Fruit fly (Drosophila melanogaster) whole organism, prepupa: Measurements from ENCODE around the gene CG34132.

Experiments used
- CG10669 ChIP-seq: fragments of 200-800 bp; sonication (Bioruptor generic); optimal IDR thresholded peaks from 3 replicates; lab custom pipeline; 2018; ENCODE audit warnings: missing biosample characterization, mild to moderate bottlenecking, missing genetic modification characterization, moderate library complexity
- CG11294 ChIP-seq: fragments of 200-800 bp; sonication (Bioruptor generic); IDR thresholded peaks from 2 replicates; pipeline ENCODE4 v1.3.6; 2022; ENCODE audit warnings: missing biosample characterization, missing genetic modification characterization
- CG11762 ChIP-seq: fragments of 200-800 bp; sonication (Bioruptor generic); optimal IDR thresholded peaks from 3 replicates; lab custom pipeline; 2016; ENCODE audit warnings: missing biosample characterization, missing genetic modification characterization; ENCODE audit not compliant: insufficient read depth
- CG6163 ChIP-seq: fragments of 200-800 bp; sonication (Bioruptor generic); IDR thresholded peaks from 3 replicates; pipeline ENCODE4 v1.3.6; 2022; ENCODE audit warnings: missing biosample characterization, missing genetic modification characterization
- CG6792 ChIP-seq: fragments of 200-800 bp; sonication (Bioruptor generic); optimal IDR thresholded peaks from 3 replicates; lab custom pipeline; 2016; ENCODE audit warnings: missing biosample characterization, missing genetic modification characterization
- CG8319 ChIP-seq: fragments of 200-800 bp; sonication (Bioruptor generic); optimal IDR thresholded peaks from 3 replicates; lab custom pipeline; 2016; ENCODE audit warnings: missing biosample characterization, missing genetic modification characterization
- Gug ChIP-seq: fragments of 200-800 bp; sonication (Bioruptor generic); IDR thresholded peaks from 2 replicates; pipeline ENCODE4 v1.3.6; 2022; ENCODE audit warnings: missing biosample characterization, missing genetic modification characterization
- Hr4 ChIP-seq: fragments of 200-800 bp; sonication (Bioruptor generic); optimal IDR thresholded peaks from 3 replicates; lab custom pipeline; 2016; ENCODE audit warnings: missing biosample characterization, missing genetic modification characterization
- Met ChIP-seq: fragments of 200-800 bp; sonication (Bioruptor generic); optimal IDR thresholded peaks from 3 replicates; lab custom pipeline; 2016; ENCODE audit warnings: missing biosample characterization, missing genetic modification characterization
- fkh ChIP-seq: fragments of 200-800 bp; sonication (Bioruptor generic); optimal IDR thresholded peaks from 3 replicates; lab custom pipeline; 2017; ENCODE audit warnings: missing biosample characterization, mild to moderate bottlenecking, missing genetic modification characterization, moderate library complexity
- topi ChIP-seq: fragments of 200-800 bp; sonication (Bioruptor generic); optimal IDR thresholded peaks from 3 replicates; lab custom pipeline; 2016; ENCODE audit warnings: missing biosample characterization, missing genetic modification characterization

CG34132 gene

DNA sequence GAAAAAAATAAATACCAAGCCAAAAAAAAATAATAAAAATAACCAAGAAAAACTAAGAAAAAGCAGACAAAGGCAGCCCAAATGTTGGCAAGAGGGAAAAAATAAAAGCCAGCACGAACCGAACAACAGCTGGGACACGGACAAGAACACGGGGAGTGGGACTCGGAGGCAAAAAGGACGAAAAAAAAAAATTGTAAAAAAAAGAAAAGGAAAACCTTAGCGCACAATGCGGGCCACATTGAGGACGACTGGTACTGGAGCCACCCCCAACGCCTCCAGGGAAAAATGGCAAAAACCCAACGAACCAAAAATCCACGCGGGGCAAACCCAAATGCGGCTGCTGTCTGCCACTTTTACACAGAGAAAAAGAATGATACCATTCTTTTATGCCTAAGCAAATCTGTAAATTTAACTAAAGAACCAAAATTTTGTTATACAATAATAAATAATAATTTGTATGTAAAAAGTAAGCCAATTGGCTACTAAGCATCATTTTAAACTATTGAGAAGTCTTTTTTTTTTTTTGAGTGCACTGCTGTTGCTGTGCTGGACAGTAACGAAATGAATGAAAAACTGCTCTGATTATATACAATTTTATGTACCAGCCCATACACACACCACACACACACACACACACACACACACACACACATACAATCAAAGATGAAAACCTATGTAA lies 46.9 kb downstream of the CG34132 start (continued):
- peak; percentile 36 for TF ChIP-seq CG10669 (GFP tag; lab: Kevin White, UChicago)
- TF ChIP-seq topi (GFP tag; lab: Kevin White, UChicago), result peak; percentile 37
- peak; percentile 28 for TF ChIP-seq Hr4
- TF ChIP-seq CG6792 (GFP tag; lab: Kevin White, UChicago), result peak; percentile 29
- TF ChIP-seq CG11762 (GFP tag; lab: Kevin White, UChicago), result peak; percentile 10
- TF ChIP-seq CG6163, result no peak
- no peak for TF ChIP-seq fkh
- TF ChIP-seq Met (GFP tag; lab: Kevin White, UChicago), result peak; percentile 62
- no peak for TF ChIP-seq CG8319

dm6 chr2L:7933186-7933585 lies 47.9 kb downstream of the CG34132 start:
- no peak for TF ChIP-seq Gug (GFP tag; lab: Robert Waterston, UW)
- TF ChIP-seq CG6163, result peak; percentile 8; the same call in 1 of the 3 replicates
- no peak for TF ChIP-seq CG11294 (GFP tag; lab: Robert Waterston, UW)
